Fruit fly (Drosophila melanogaster) whole organism: Measurements from ENCODE around the gene CG4553.

Source experiments
- CG8478 ChIP-seq: fragments of >200 bp; optimal IDR thresholded peaks from 2 replicates; lab custom pipeline; 2018; ENCODE audit warnings: inconsistent platforms
- Dll ChIP-seq: fragments of >200 bp; optimal IDR thresholded peaks from 2 replicates; lab custom pipeline; 2017
- EcR ChIP-seq, 2 experiments: fragments of >200 bp; optimal IDR thresholded peaks; 2 replicates each; lab custom pipeline; 2017; ENCODE audit warnings: missing biosample characterization in 2 of 2, missing genetic modification characterization in 2 of 2, missing genetic modification reagents in 2 of 2
- pan ChIP-seq: fragments of >200 bp; optimal IDR thresholded peaks from 2 replicates; lab custom pipeline; 2017
- psq ChIP-seq: fragments of >200 bp; optimal IDR thresholded peaks from 2 replicates; lab custom pipeline; 2017

DNA sequence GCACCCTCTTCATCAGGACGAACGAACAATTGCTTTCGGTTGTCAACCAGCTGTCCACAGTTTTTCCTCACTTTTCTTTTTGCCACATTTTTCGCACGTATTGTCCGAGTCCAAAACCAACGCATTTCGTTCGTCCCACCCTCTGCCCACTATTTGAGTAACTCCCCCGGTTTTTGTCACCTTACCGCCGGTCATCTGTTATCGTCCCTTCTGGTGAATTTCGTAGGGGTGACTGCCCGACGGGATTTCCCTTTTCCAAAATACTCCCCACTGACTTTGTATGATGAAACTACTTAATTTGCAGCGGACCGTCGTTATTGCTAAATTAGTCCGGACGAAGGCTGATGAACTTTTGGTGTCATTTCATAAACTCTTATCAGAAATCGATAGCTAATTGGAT lies 19.6 kb downstream of the CG4553 start:
- TF ChIP-seq EcR (GFP tag; optimal IDR thresholded peaks at IDR 0.05; lab: Kevin White, UChicago) (no peak), CG8478 (lab: Kevin White, UChicago) (no peak), Dll (no peak), pan (lab: Kevin White, UChicago) (no peak), psq (no peak)
